Worm (Caenorhabditis elegans): ENCODE measurements around the gene F23D12.2.

Gene F23D12.2

ce11 chrX:14424186-14424585 lies 2.8 kb upstream of the F23D12.2 start:
- TF ChIP-seq ets-7 (tag; optimal IDR thresholded peaks at IDR 0.05) (no peak), aly-1 (tag; optimal IDR thresholded peaks at IDR 0.05) (no peak), pes-1 (GFP tag; IDR thresholded peaks at IDR 0.05) (no peak), sea-1 (GFP tag; conservative IDR thresholded peaks at IDR 0.05) (no peak), F13C5.2 (tag; optimal IDR thresholded peaks at IDR 0.05) (no peak), scrt-1 (GFP tag; IDR thresholded peaks at IDR 0.05) (no peak), hnd-1 (tag; optimal IDR thresholded peaks at IDR 0.05) (no peak), hmbx-1 (tag; optimal IDR thresholded peaks at IDR 0.05) (no peak), ceh-36 (tag; optimal IDR thresholded peaks at IDR 0.05) (no peak), ceh-13 (GFP tag; optimal IDR thresholded peaks at IDR 0.05) (no peak), flt-1 (GFP tag; IDR thresholded peaks at IDR 0.05) (no peak), ama-1 (optimal IDR thresholded peaks at IDR 0.05) (no peak)

- TF ChIP-seq hmbx-1 (tag; optimal IDR thresholded peaks at IDR 0.05) (no peak), aly-1 (tag; optimal IDR thresholded peaks at IDR 0.05) (no peak), ets-7 (tag; optimal IDR thresholded peaks at IDR 0.05) (no peak), B0310.2 (tag; optimal IDR thresholded peaks at IDR 0.05) (no peak), ceh-36 (tag; optimal IDR thresholded peaks at IDR 0.05) (no peak), tra-4 (tag; optimal IDR thresholded peaks at IDR 0.05) (no peak), ama-1 (optimal IDR thresholded peaks at IDR 0.05) (no peak), hnd-1 (tag; optimal IDR thresholded peaks at IDR 0.05) (no peak), hmg-4 (GFP tag; optimal IDR thresholded peaks at IDR 0.05) (no peak), scrt-1 (GFP tag; IDR thresholded peaks at IDR 0.05) (no peak), F13C5.2 (tag; optimal IDR thresholded peaks at IDR 0.05) (no peak), tbx-11 (GFP tag; IDR thresholded peaks at IDR 0.05) (no peak), sea-1 (GFP tag; conservative IDR thresholded peaks at IDR 0.05) (no peak), ceh-13 (GFP tag; optimal IDR thresholded peaks at IDR 0.05) (no peak), tbx-37 (GFP tag; conservative IDR thresholded peaks at IDR 0.05) (no peak)
Observed at ce11 chrX:14423105-14423504, 1.7 kb upstream of the F23D12.2 start, which contains the start of gene fipr-3. fipr-3 (plus strand) TSS chrX:14423405.

DNA sequence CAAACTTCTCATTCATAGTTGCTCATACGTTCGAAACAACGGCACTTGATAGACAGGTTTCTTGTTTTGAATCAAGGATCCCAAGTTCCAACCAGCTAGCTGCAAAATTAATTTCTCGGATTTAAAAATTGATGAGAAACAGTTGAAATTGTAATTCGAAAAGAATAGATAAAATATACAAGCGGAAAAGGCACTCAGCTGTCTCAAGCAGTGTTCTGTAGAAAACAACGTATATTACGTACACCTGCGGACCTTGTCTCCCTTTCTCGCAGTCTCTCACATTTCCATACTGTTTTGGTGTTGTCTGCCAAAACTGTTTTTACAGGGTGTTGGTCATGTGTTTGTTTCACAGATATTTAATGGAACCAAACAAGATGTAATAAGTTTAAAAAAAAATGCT lies 5.7 kb downstream of the F23D12.2 start, which contains the start of gene F23D12.10:
F23D12.10 (minus strand) TSS at position 101 of the 400 bp plus-strand sequence.
- no peak for TF ChIP-seq ama-1 (optimal IDR thresholded peaks at IDR 0.05)
- no peak for TF ChIP-seq tbx-37 (GFP tag; conservative IDR thresholded peaks at IDR 0.05)
- no peak for TF ChIP-seq aly-1 (tag; optimal IDR thresholded peaks at IDR 0.05)
- no peak for TF ChIP-seq hmbx-1 (tag; optimal IDR thresholded peaks at IDR 0.05)
- no peak for TF ChIP-seq ets-7 (tag; optimal IDR thresholded peaks at IDR 0.05)
- TF ChIP-seq ceh-13 (GFP tag; optimal IDR thresholded peaks at IDR 0.05) = no peak
- TF ChIP-seq tra-4 (tag; optimal IDR thresholded peaks at IDR 0.05) = no peak
- TF ChIP-seq flt-1 (GFP tag; IDR thresholded peaks at IDR 0.05) = no peak
- TF ChIP-seq sea-1 (GFP tag; conservative IDR thresholded peaks at IDR 0.05) = no peak
- TF ChIP-seq B0310.2 (tag; optimal IDR thresholded peaks at IDR 0.05) = no peak
- TF ChIP-seq hmg-4 (GFP tag; optimal IDR thresholded peaks at IDR 0.05) = no peak
- TF ChIP-seq ceh-36 (tag; optimal IDR thresholded peaks at IDR 0.05) = no peak
- no peak for TF ChIP-seq tbx-11 (GFP tag; IDR thresholded peaks at IDR 0.05)
- TF ChIP-seq hnd-1 (tag; optimal IDR thresholded peaks at IDR 0.05) = no peak
- no peak for TF ChIP-seq scrt-1 (GFP tag; IDR thresholded peaks at IDR 0.05)
- TF ChIP-seq pes-1 (GFP tag; IDR thresholded peaks at IDR 0.05) = no peak
- no peak for TF ChIP-seq F13C5.2 (tag; optimal IDR thresholded peaks at IDR 0.05)

ce11 chrX:14412774-14413173 lies 8.6 kb downstream of the F23D12.2 start, which contains the start of gene fbxa-179:
fbxa-179 (minus strand) TSS chrX:14412874.
- TF ChIP-seq F13C5.2 (tag; optimal IDR thresholded peaks at IDR 0.05) (no peak), hmg-4 (GFP tag; optimal IDR thresholded peaks at IDR 0.05) (no peak), ets-7 (tag; optimal IDR thresholded peaks at IDR 0.05) (no peak), tra-4 (tag; optimal IDR thresholded peaks at IDR 0.05) (no peak), hmbx-1 (tag; optimal IDR thresholded peaks at IDR 0.05) (no peak), hnd-1 (tag; optimal IDR thresholded peaks at IDR 0.05) (no peak), aly-1 (tag; optimal IDR thresholded peaks at IDR 0.05) (no peak), tbx-37 (GFP tag; conservative IDR thresholded peaks at IDR 0.05) (no peak), flt-1 (GFP tag; IDR thresholded peaks at IDR 0.05) (no peak), ceh-36 (tag; optimal IDR thresholded peaks at IDR 0.05) (no peak), sea-1 (GFP tag; conservative IDR thresholded peaks at IDR 0.05) (no peak)

ce11 chrX:14405817-14406216 lies 15.6 kb downstream of the F23D12.2 start, which contains the start of gene frpr-17:
frpr-17 (plus strand) TSS chrX:14406117.
- TF ChIP-seq pes-1 (GFP tag; IDR thresholded peaks at IDR 0.05) (no peak), hmbx-1 (tag; optimal IDR thresholded peaks at IDR 0.05) (no peak), tbx-11 (GFP tag; IDR thresholded peaks at IDR 0.05) (no peak)

DNA sequence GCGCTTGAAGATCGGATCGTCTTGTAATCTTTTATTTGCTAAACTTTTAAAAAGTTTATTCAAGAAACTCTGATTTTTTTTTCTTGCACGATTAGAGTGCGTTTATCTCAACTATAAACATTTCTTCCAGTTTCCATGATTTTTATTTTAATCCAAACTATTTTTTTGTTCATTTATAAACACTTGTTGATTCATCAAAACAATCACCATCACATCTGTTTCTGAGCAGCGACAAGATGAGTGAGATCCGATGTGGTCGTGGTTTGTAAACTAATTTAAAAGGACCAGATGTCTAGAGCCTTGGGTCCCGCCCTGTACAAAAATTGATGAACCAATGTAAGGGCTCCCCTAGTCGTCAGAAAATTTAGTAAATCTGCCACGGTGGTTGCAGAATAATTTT lies 20.1 kb downstream of the F23D12.2 start:
- TF ChIP-seq hmg-4 (GFP tag; optimal IDR thresholded peaks at IDR 0.05) (no peak), hnd-1 (tag; optimal IDR thresholded peaks at IDR 0.05) (no peak), scrt-1 (GFP tag; IDR thresholded peaks at IDR 0.05) (no peak), tra-4 (tag; optimal IDR thresholded peaks at IDR 0.05) (no peak), F13C5.2 (tag; optimal IDR thresholded peaks at IDR 0.05) (no peak), ama-1 (optimal IDR thresholded peaks at IDR 0.05) (no peak), pes-1 (GFP tag; IDR thresholded peaks at IDR 0.05) (no peak), tbx-37 (GFP tag; conservative IDR thresholded peaks at IDR 0.05) (no peak), hmbx-1 (tag; optimal IDR thresholded peaks at IDR 0.05) (no peak), tbx-11 (GFP tag; IDR thresholded peaks at IDR 0.05) (no peak), flt-1 (GFP tag; IDR thresholded peaks at IDR 0.05) (no peak)

ce11 chrX:14399035-14399434 lies 22.3 kb downstream of the F23D12.2 start:
- TF ChIP-seq ceh-13 (GFP tag; optimal IDR thresholded peaks at IDR 0.05) (no peak), scrt-1 (GFP tag; IDR thresholded peaks at IDR 0.05) (no peak), sea-1 (GFP tag; conservative IDR thresholded peaks at IDR 0.05) (no peak)

DNA sequence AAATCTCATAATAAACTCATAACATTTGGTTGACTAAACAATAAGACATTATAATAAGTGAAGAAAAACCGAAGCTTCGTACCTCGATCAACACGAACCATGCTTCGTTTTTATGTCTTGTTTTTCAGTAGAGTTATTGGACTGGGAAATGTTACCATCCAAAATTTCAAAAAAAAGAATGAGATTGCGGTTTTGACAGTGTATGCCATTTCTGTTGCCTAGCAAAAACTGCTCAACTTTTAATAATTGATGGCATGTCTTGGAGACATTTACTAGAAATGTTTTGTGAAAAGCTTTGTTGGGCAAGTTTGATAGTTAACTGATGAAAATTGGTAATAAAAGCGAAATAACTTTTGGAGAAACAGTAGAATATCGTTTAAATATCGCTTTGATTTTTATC lies 26.1 kb downstream of the F23D12.2 start, which contains the start of gene Y60A9.1:
Y60A9.1 (minus strand) TSS at position 101 of the 400 bp plus-strand sequence.
- no peak for TF ChIP-seq hnd-1 (tag; optimal IDR thresholded peaks at IDR 0.05)
- no peak for TF ChIP-seq aly-1 (tag; optimal IDR thresholded peaks at IDR 0.05)
- TF ChIP-seq scrt-1 (GFP tag; IDR thresholded peaks at IDR 0.05) = no peak
- no peak for TF ChIP-seq ama-1 (optimal IDR thresholded peaks at IDR 0.05)
- TF ChIP-seq tbx-11 (GFP tag; IDR thresholded peaks at IDR 0.05) = no peak
- no peak for TF ChIP-seq hmg-4 (GFP tag; optimal IDR thresholded peaks at IDR 0.05)
- TF ChIP-seq hmbx-1 (tag; optimal IDR thresholded peaks at IDR 0.05) = no peak
- TF ChIP-seq flt-1 (GFP tag; IDR thresholded peaks at IDR 0.05) = no peak
- no peak for TF ChIP-seq ceh-13 (GFP tag; optimal IDR thresholded peaks at IDR 0.05)
- TF ChIP-seq tbx-37 (GFP tag; conservative IDR thresholded peaks at IDR 0.05) = no peak
- TF ChIP-seq sea-1 (GFP tag; conservative IDR thresholded peaks at IDR 0.05) = no peak
- no peak for TF ChIP-seq tra-4 (tag; optimal IDR thresholded peaks at IDR 0.05)
- no peak for TF ChIP-seq B0310.2 (tag; optimal IDR thresholded peaks at IDR 0.05)
